Worm (Caenorhabditis elegans) whole organism, L4/young adult: ENCODE data around the gene ttll-11.

ENCODE experiments used
- W03F9.2 ChIP-seq: fragments of 150-350 bp; optimal IDR thresholded peaks from 2 replicates; lab custom pipeline; 2014; ENCODE audit warnings: missing biosample characterization, missing genetic modification characterization
- dao-5 ChIP-seq: sonication (generic microtip); optimal IDR thresholded peaks from 2 replicates; lab custom pipeline; 2016; ENCODE audit warnings: missing genotype, missing genetic modification characterization, moderate library complexity, missing compliant biosample characterization

DNA sequence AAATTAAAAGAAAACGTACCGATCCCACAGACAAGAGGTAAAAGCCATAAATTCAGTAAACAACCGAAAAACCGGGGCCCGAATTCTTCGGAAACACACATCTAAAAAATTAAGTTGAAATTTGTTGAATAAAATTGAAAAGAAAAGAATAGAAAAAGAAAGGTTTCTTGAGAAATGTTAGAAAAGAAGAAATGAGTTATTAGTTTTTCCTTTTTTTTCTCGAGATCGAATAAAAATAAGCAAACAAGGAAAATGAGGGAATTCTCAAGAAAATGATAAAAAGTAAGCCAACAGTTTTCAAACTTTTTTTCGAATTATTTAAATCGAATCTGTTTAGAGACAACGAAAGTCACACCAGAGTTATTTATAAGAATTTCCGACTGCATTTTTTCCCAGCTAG, 8.0 kb downstream of the ttll-11 start, which contains the start of gene H23L24.4:
- no peak for TF ChIP-seq dao-5 (tag; lab: Kevin White, UChicago)
- no peak for TF ChIP-seq W03F9.2 (tag; lab: Kevin White, UChicago)
